Fruit fly (Drosophila melanogaster): ENCODE data around the gene Zw.

Gene Zw

dm6 chrX:19637002-19637420 lies 30.0 kb upstream of the Zw start (continued):
- TF ChIP-seq net (GFP tag; optimal IDR thresholded peaks at IDR 0.05) (peak; percentile 43), CG16779 (tag; optimal IDR thresholded peaks at IDR 0.05) (no peak), svp (GFP tag) (no peak), CG6276 (GFP tag; optimal IDR thresholded peaks at IDR 0.05) (no peak), CG6854 (GFP tag; optimal IDR thresholded peaks at IDR 0.05) (peak; percentile 22), OdsH (GFP tag; optimal IDR thresholded peaks at IDR 0.05) (no peak), Hr38 (GFP tag; optimal IDR thresholded peaks at IDR 0.05) (no peak), CG4318 (GFP tag; optimal IDR thresholded peaks at IDR 0.05) (no peak), Eip93F (GFP tag; optimal IDR thresholded peaks at IDR 0.05) (no peak), CG32006 (GFP tag; optimal IDR thresholded peaks at IDR 0.05) (no peak), CG6808 (GFP tag; optimal IDR thresholded peaks at IDR 0.05) (no peak), Gug (GFP tag; IDR thresholded peaks at IDR 0.05) (no peak), CG8632 (GFP tag; optimal IDR thresholded peaks at IDR 0.05) (no peak), CG6163 (GFP tag; IDR thresholded peaks at IDR 0.05) (peak; percentile 48; the same call in 2 of the 3 replicates), CG6792 (GFP tag; optimal IDR thresholded peaks at IDR 0.05) (no peak), CG3032 (tag; optimal IDR thresholded peaks at IDR 0.05) (peak; percentile 6), spab (GFP tag; optimal IDR thresholded peaks at IDR 0.05) (no peak), Sox102F (GFP tag; optimal IDR thresholded peaks at IDR 0.05) (no peak), fd85E (GFP tag; optimal IDR thresholded peaks at IDR 0.05) (no peak), CG11762 (GFP tag; optimal IDR thresholded peaks at IDR 0.05; ENCODE audit: insufficient read depth) (no peak), CG10669 (GFP tag; optimal IDR thresholded peaks at IDR 0.05) (no peak), fkh (GFP tag; optimal IDR thresholded peaks at IDR 0.05) (peak; percentile 30), Lpt (GFP tag; optimal IDR thresholded peaks at IDR 0.05) (no peak), CG9139 (GFP tag; optimal IDR thresholded peaks at IDR 0.05) (no peak), Eip75B (GFP tag; optimal IDR thresholded peaks at IDR 0.05) (no peak)

dm6 chrX:19637434-19638327 lies 29.4 kb upstream of the Zw start:
- TF ChIP-seq CG16779 (tag; optimal IDR thresholded peaks at IDR 0.05), result peak; percentile 30
- no peak for TF ChIP-seq Eip93F (GFP tag; optimal IDR thresholded peaks at IDR 0.05)
- no peak for TF ChIP-seq topi (GFP tag; optimal IDR thresholded peaks at IDR 0.05)
- TF ChIP-seq CG6792 (GFP tag; optimal IDR thresholded peaks at IDR 0.05), result no peak
- TF ChIP-seq CG11762 (GFP tag; optimal IDR thresholded peaks at IDR 0.05; ENCODE audit: insufficient read depth), result no peak
- TF ChIP-seq spab (GFP tag; optimal IDR thresholded peaks at IDR 0.05), result no peak
- no peak for TF ChIP-seq CG6276 (GFP tag; optimal IDR thresholded peaks at IDR 0.05)
- no peak for TF ChIP-seq Sox15 (GFP tag; optimal IDR thresholded peaks at IDR 0.05)
- no peak for TF ChIP-seq Met (GFP tag; optimal IDR thresholded peaks at IDR 0.05)
- TF ChIP-seq CG8632 (GFP tag; optimal IDR thresholded peaks at IDR 0.05), result no peak
- TF ChIP-seq Ets21C (GFP tag; optimal IDR thresholded peaks at IDR 0.05), result no peak
- peak; percentile 15 for TF ChIP-seq CG6808 (GFP tag; optimal IDR thresholded peaks at IDR 0.05)
- no peak for TF ChIP-seq CG4318 (GFP tag; optimal IDR thresholded peaks at IDR 0.05)
- no peak for TF ChIP-seq CG9139 (GFP tag; optimal IDR thresholded peaks at IDR 0.05)
- TF ChIP-seq ss (GFP tag; optimal IDR thresholded peaks at IDR 0.05), result peak in 1 of 2 experiments; percentile 1
- TF ChIP-seq CG6163 (GFP tag; IDR thresholded peaks at IDR 0.05), result peak; percentile 16; the same call in 1 of the 3 replicates
- peak; percentile 14 for TF ChIP-seq net (GFP tag; optimal IDR thresholded peaks at IDR 0.05)
- peak; percentile 19 for TF ChIP-seq Eip75B (GFP tag; optimal IDR thresholded peaks at IDR 0.05)
- TF ChIP-seq Lpt (GFP tag; optimal IDR thresholded peaks at IDR 0.05), result no peak
- no peak for TF ChIP-seq CG10669 (GFP tag; optimal IDR thresholded peaks at IDR 0.05)
- no peak for TF ChIP-seq vri (GFP tag; optimal IDR thresholded peaks at IDR 0.05)
- TF ChIP-seq CG8119 (GFP tag; IDR thresholded peaks at IDR 0.05), result 0 out of 3 replicates have a peak, but pooled peaks have one; percentile 18
- 0 out of 3 replicates have a peak, but pooled peaks have one; percentile 6 for TF ChIP-seq eg (GFP tag; IDR thresholded peaks at IDR 0.05)
- TF ChIP-seq CG11902 (GFP tag; optimal IDR thresholded peaks at IDR 0.05), result no peak
- no peak for TF ChIP-seq CG11294 (GFP tag; IDR thresholded peaks at IDR 0.05)
- no peak for TF ChIP-seq CG32006 (GFP tag; optimal IDR thresholded peaks at IDR 0.05)
- TF ChIP-seq Eip78C (GFP tag), result peak; percentile 59
- TF ChIP-seq svp (GFP tag), result no peak
- TF ChIP-seq Blimp-1 (GFP tag; optimal IDR thresholded peaks at IDR 0.05), result no peak
- TF ChIP-seq CG7368 (GFP tag; optimal IDR thresholded peaks at IDR 0.05), result no peak
- no peak for TF ChIP-seq achi (GFP tag; optimal IDR thresholded peaks at IDR 0.05)
- TF ChIP-seq cyc (GFP tag; optimal IDR thresholded peaks at IDR 0.05), result no peak
